Fruit fly (Drosophila melanogaster) whole organism, prepupa: ENCODE measurements around the gene Snm1.

Experiments
- CG10631 ChIP-seq: fragments of 200-800 bp; sonication (Bioruptor generic); optimal IDR thresholded peaks from 2 replicates; lab custom pipeline; 2016; ENCODE audit warnings: missing biosample characterization, missing genetic modification characterization
- CG3032 ChIP-seq: fragments of 200-800 bp; optimal IDR thresholded peaks from 2 replicates; lab custom pipeline; 2019; ENCODE audit warnings: missing biosample characterization, mild to moderate bottlenecking, missing genetic modification characterization, moderate library complexity
- CG32006 ChIP-seq: fragments of 200-800 bp; sonication (Bioruptor generic); optimal IDR thresholded peaks from 3 replicates; lab custom pipeline; 2017; ENCODE audit warnings: missing biosample characterization, mild to moderate bottlenecking, missing genetic modification characterization
- Eip75B ChIP-seq: fragments of 200-800 bp; sonication (Bioruptor generic); optimal IDR thresholded peaks from 3 replicates; lab custom pipeline; 2016; ENCODE audit warnings: missing biosample characterization, missing genetic modification characterization
- Hr39 ChIP-seq: fragments of 200-800 bp; sonication (Bioruptor generic); optimal IDR thresholded peaks from 2 replicates; lab custom pipeline; 2016; ENCODE audit warnings: missing biosample characterization, missing genetic modification characterization
- Met ChIP-seq: fragments of 200-800 bp; sonication (Bioruptor generic); optimal IDR thresholded peaks from 3 replicates; lab custom pipeline; 2016; ENCODE audit warnings: missing biosample characterization, missing genetic modification characterization
- OdsH ChIP-seq: fragments of 200-800 bp; sonication (Bioruptor generic); optimal IDR thresholded peaks from 3 replicates; lab custom pipeline; 2016; ENCODE audit warnings: missing biosample characterization, missing genetic modification characterization
- Sox102F ChIP-seq: fragments of 200-800 bp; sonication (Bioruptor generic); optimal IDR thresholded peaks from 2 replicates; lab custom pipeline; 2016; ENCODE audit warnings: missing biosample characterization, mild to moderate bottlenecking, missing genetic modification characterization
- net ChIP-seq: fragments of 200-800 bp; sonication (Bioruptor generic); optimal IDR thresholded peaks from 3 replicates; lab custom pipeline; 2016; ENCODE audit warnings: missing biosample characterization, missing genetic modification characterization
- ss ChIP-seq, 2 experiments: fragments of 200-800 bp; sonication (Bioruptor generic); optimal IDR thresholded peaks; 2 replicates in 1 of 2; 3 replicates in 1 of 2; lab custom pipeline; 2017 to 2018; ENCODE audit warnings: mild to moderate bottlenecking in 2 of 2, missing biosample characterization in 2 of 2, missing genetic modification characterization in 2 of 2, moderate library complexity in 1 of 2

DNA sequence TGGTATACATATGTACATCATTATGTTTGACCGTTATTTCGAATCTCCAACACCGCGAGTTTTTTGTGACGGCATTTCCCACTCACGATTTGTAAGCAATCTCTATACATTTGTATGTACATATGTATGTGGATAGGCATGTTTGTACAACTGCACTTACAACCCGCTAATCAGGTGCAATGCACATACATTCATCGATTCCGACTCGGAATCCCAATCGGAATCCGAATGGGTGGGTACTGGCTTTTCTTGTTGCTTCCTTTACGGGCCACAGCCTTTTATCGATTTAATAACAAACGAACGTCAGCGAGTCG lies 16.5 kb downstream of the Snm1 start:
- TF ChIP-seq Eip75B (GFP tag; lab: Kevin White, UChicago) (no peak), CG3032 (tag; lab: Kevin White, UChicago) (no peak), Hr39 (GFP tag; lab: Kevin White, UChicago) (no peak), ss (GFP tag; optimal IDR thresholded peaks at IDR 0.05; lab: Kevin White, UChicago) (no peak), net (GFP tag; lab: Kevin White, UChicago) (no peak), Met (GFP tag; lab: Kevin White, UChicago) (no peak), Sox102F (GFP tag; lab: Kevin White, UChicago) (no peak), OdsH (GFP tag; lab: Kevin White, UChicago) (no peak), CG32006 (GFP tag; lab: Kevin White, UChicago) (no peak), CG10631 (GFP tag; lab: Kevin White, UChicago) (no peak)
